Worm (Caenorhabditis elegans) whole organism, early embryonic: ENCODE measurements around the gene math-31.

ENCODE experiments used
- B0310.2 ChIP-seq: sonication (generic microtip); optimal IDR thresholded peaks from 2 replicates; lab custom pipeline; 2016; ENCODE audit warnings: mild to moderate bottlenecking, missing genetic modification characterization, missing compliant biosample characterization
- F13C5.2 ChIP-seq: sonication (generic microtip); optimal IDR thresholded peaks from 2 replicates; lab custom pipeline; 2017; ENCODE audit warnings: mild to moderate bottlenecking, missing genetic modification characterization, inconsistent platforms, missing compliant biosample characterization
- aly-1 ChIP-seq: sonication (generic microtip); optimal IDR thresholded peaks from 2 replicates; lab custom pipeline; 2016; ENCODE audit warnings: missing genetic modification characterization, missing compliant biosample characterization
- ama-1 ChIP-seq: fragments of 150-350 bp; optimal IDR thresholded peaks from 2 replicates; lab custom pipeline; 2014
- ceh-13 ChIP-seq: fragments of 200-800 bp; sonication (Bioruptor generic); optimal IDR thresholded peaks from 2 replicates; lab custom pipeline; 2018; ENCODE audit warnings: mild to moderate bottlenecking, missing genetic modification characterization, missing compliant biosample characterization
- ceh-36 ChIP-seq: sonication (generic microtip); optimal IDR thresholded peaks from 2 replicates; lab custom pipeline; 2016; ENCODE audit warnings: missing genetic modification characterization, inconsistent platforms, missing compliant biosample characterization
- ets-7 ChIP-seq: sonication (generic microtip); optimal IDR thresholded peaks from 2 replicates; lab custom pipeline; 2016; ENCODE audit warnings: missing genotype, missing genetic modification characterization, missing compliant biosample characterization
- hmbx-1 ChIP-seq: sonication (generic microtip); optimal IDR thresholded peaks from 2 replicates; lab custom pipeline; 2016; ENCODE audit warnings: mild to moderate bottlenecking, missing genetic modification characterization, missing compliant biosample characterization
- hmg-4 ChIP-seq: fragments of 200-800 bp; sonication (Bioruptor generic); optimal IDR thresholded peaks from 2 replicates; lab custom pipeline; 2018; ENCODE audit warnings: mild to moderate bottlenecking, missing genetic modification characterization, missing compliant biosample characterization
- hnd-1 ChIP-seq: sonication (generic microtip); optimal IDR thresholded peaks from 2 replicates; lab custom pipeline; 2016; ENCODE audit warnings: missing genetic modification characterization, missing compliant biosample characterization
- scrt-1 ChIP-seq: fragments of 200-800 bp; sonication (Bioruptor generic); IDR thresholded peaks from 2 replicates; pipeline ENCODE4 v1.3.6; 2022; ENCODE audit warnings: missing genetic modification characterization, missing compliant biosample characterization
- tbx-11 ChIP-seq: fragments of 200-800 bp; sonication (Bioruptor generic); IDR thresholded peaks from 2 replicates; pipeline ENCODE4 v1.3.6; 2022; ENCODE audit warnings: missing genetic modification characterization, missing compliant biosample characterization
- tbx-37 ChIP-seq: fragments of 200-800 bp; sonication (Bioruptor generic); conservative IDR thresholded peaks from 2 replicates; pipeline ENCODE4 v1.3.6; 2022; ENCODE audit warnings: missing genetic modification reagents, missing genetic modification characterization, missing compliant biosample characterization
- tra-4 ChIP-seq: sonication (generic microtip); optimal IDR thresholded peaks from 2 replicates; lab custom pipeline; 2017; ENCODE audit warnings: missing genetic modification characterization, missing compliant biosample characterization

The math-31 gene

ce11 chrII:1865683-1866431 is 46.8 kb downstream of the math-31 start, which contains the start of gene math-15:
Gene math-15, plus strand, starts transcription at chrII:1866381.
- TF ChIP-seq ceh-36 (tag; lab: Kevin White, UChicago) (no peak), B0310.2 (no peak), tbx-37 (no peak), scrt-1 (no peak)

ce11 chrII:1864278-1864677 is 48.4 kb downstream of the math-31 start, which contains the start of gene C16C4.17:
Gene C16C4.17, plus strand, starts transcription at chrII:1864578.
- no peak for TF ChIP-seq tra-4 (tag; lab: Kevin White, UChicago)
- no peak for TF ChIP-seq hnd-1 (tag; lab: Kevin White, UChicago)
- no peak for TF ChIP-seq scrt-1
- TF ChIP-seq hmg-4, result no peak
- no peak for TF ChIP-seq ceh-36 (tag; lab: Kevin White, UChicago)
- TF ChIP-seq tbx-37, result no peak
- no peak for TF ChIP-seq F13C5.2 (tag; lab: Kevin White, UChicago)
- no peak for TF ChIP-seq ceh-13 (GFP tag; lab: Kevin White, UChicago)
- TF ChIP-seq ets-7 (tag; lab: Kevin White, UChicago), result no peak
- no peak for TF ChIP-seq aly-1 (tag; lab: Kevin White, UChicago)
- no peak for TF ChIP-seq ama-1
- TF ChIP-seq tbx-11 (GFP tag; lab: Robert Waterston, UW), result no peak
- no peak for TF ChIP-seq hmbx-1 (tag; lab: Kevin White, UChicago)
- no peak for TF ChIP-seq B0310.2
